Fruit fly (Drosophila melanogaster): Measurements from ENCODE around the gene abd-A.

The abd-A gene

dm6 chr3R:16837583-16838198 lies 7.8 kb upstream of the abd-A start (continued):
- TF ChIP-seq bsh (GFP tag; optimal IDR thresholded peaks at IDR 0.05) (peak in 1 of 2 experiments; percentile 77), CG31365 (tag; optimal IDR thresholded peaks at IDR 0.05) (no peak), CG18764 (GFP tag; optimal IDR thresholded peaks at IDR 0.05) (peak; percentile 28), Sry-β (GFP tag; optimal IDR thresholded peaks at IDR 0.05) (no peak), ara (GFP tag; IDR thresholded peaks at IDR 0.05) (peak; percentile 69), cas (GFP tag; IDR thresholded peaks at IDR 0.05) (no peak), CG43689 (GFP tag; IDR thresholded peaks at IDR 0.05) (no peak), CG7786 (GFP tag; optimal IDR thresholded peaks at IDR 0.05) (no peak), Abd-B (GFP tag; optimal IDR thresholded peaks at IDR 0.05) (no peak), ham (GFP tag; IDR thresholded peaks at IDR 0.05) (no peak), H15 (GFP tag; IDR thresholded peaks at IDR 0.05) (0 out of 3 replicates have a peak, but pooled peaks have one; percentile 19), CG31441 (GFP tag; IDR thresholded peaks at IDR 0.05) (peak; percentile 75), ash1 (GFP tag; optimal IDR thresholded peaks at IDR 0.05) (no peak), en (GFP tag; optimal IDR thresholded peaks at IDR 0.05) (no peak), shn (GFP tag; optimal IDR thresholded peaks at IDR 0.05) (no peak), CG31224 (GFP tag; IDR thresholded peaks at IDR 0.05) (no peak), CG2202 (tag; optimal IDR thresholded peaks at IDR 0.05) (peak; percentile 48), lola (GFP tag; optimal IDR thresholded peaks at IDR 0.05) (peak in 1 of 3 experiments; percentile 74), pita (GFP tag; optimal IDR thresholded peaks at IDR 0.05) (no peak), CG15011 (GFP tag; optimal IDR thresholded peaks at IDR 0.05) (no peak), gcm (GFP tag; optimal IDR thresholded peaks at IDR 0.05) (peak; percentile 40), chinmo (GFP tag; IDR thresholded peaks at IDR 0.05; ENCODE audit: partially characterized antibody) (no peak), rib (GFP tag; IDR thresholded peaks at IDR 0.05) (no peak), lov (optimal IDR thresholded peaks at IDR 0.05) (no peak), lov (GFP tag; IDR thresholded peaks at IDR 0.05) (no peak), NfI (GFP tag; optimal IDR thresholded peaks at IDR 0.05) (no peak), bigmax (GFP tag; optimal IDR thresholded peaks at IDR 0.05) (no peak), Nf-YA (GFP tag; IDR thresholded peaks at IDR 0.05) (no peak), CG6791 (GFP tag; IDR thresholded peaks at IDR 0.05; ENCODE audit: partially characterized antibody) (no peak), Bdp1 (GFP tag; optimal IDR thresholded peaks at IDR 0.05) (no peak), Aef1 (GFP tag; IDR thresholded peaks at IDR 0.05) (no peak), sna (GFP tag; IDR thresholded peaks at IDR 0.05; ENCODE audit: partially characterized antibody) (no peak), hth (optimal IDR thresholded peaks at IDR 0.05) (no peak), cato (GFP tag; optimal IDR thresholded peaks at IDR 0.05; ENCODE audit: borderline replicate concordance) (no peak), BEAF-32 (GFP tag; optimal IDR thresholded peaks at IDR 0.05) (no peak), CG14441 (GFP tag; IDR thresholded peaks at IDR 0.05) (0 out of 2 replicates have a peak, but pooled peaks have one; percentile 17), sisA (GFP tag; IDR thresholded peaks at IDR 0.05) (peak; percentile 45; the same call in 1 of the 2 replicates), CG18619 (GFP tag; optimal IDR thresholded peaks at IDR 0.05) (no peak), CG1647 (GFP tag; optimal IDR thresholded peaks at IDR 0.05) (no peak), CG7372 (GFP tag; IDR thresholded peaks at IDR 0.05) (no peak), Doc3 (GFP tag; IDR thresholded peaks at IDR 0.05; ENCODE audit: partially characterized antibody) (no peak), CG13894 (tag; optimal IDR thresholded peaks at IDR 0.05) (no peak), otp (GFP tag; IDR thresholded peaks at IDR 0.05) (no peak), CG2199 (GFP tag; IDR thresholded peaks at IDR 0.05) (no peak), fd102C (GFP tag; optimal IDR thresholded peaks at IDR 0.05) (peak; percentile 25), trh (GFP tag; optimal IDR thresholded peaks at IDR 0.05) (no peak), kni (GFP tag; optimal IDR thresholded peaks at IDR 0.05) (no peak), Poxn (GFP tag; IDR thresholded peaks at IDR 0.05) (no peak), CG1603 (tag; optimal IDR thresholded peaks at IDR 0.05) (no peak), zen2 (GFP tag; IDR thresholded peaks at IDR 0.05; ENCODE audit: partially characterized antibody) (no peak)
